Worm (Caenorhabditis elegans) whole organism, L1 larva: ENCODE results near the gene acdh-6.

Experiments
- aly-2 ChIP-seq: fragments of 150-350 bp; optimal IDR thresholded peaks from 2 replicates; lab custom pipeline; 2014; ENCODE audit warnings: missing biosample characterization, missing genetic modification characterization
- fkh-10 ChIP-seq: sonication (generic microtip); optimal IDR thresholded peaks from 2 replicates; lab custom pipeline; 2017; ENCODE audit warnings: missing biosample characterization, missing genetic modification reagents, missing genetic modification characterization
- jun-1 ChIP-seq: fragments of 150-350 bp; optimal IDR thresholded peaks from 2 replicates; lab custom pipeline; 2014; ENCODE audit warnings: missing biosample characterization, missing genetic modification reagents, missing genetic modification characterization
- lin-15B ChIP-seq: fragments of 150-350 bp; sonication (generic microtip); optimal IDR thresholded peaks from 3 replicates; lab custom pipeline; 2014; ENCODE audit warnings: missing biosample characterization, missing genetic modification characterization
- nhr-11 ChIP-seq: fragments of 150-350 bp; optimal IDR thresholded peaks from 2 replicates; lab custom pipeline; 2014; ENCODE audit warnings: missing biosample characterization, missing genetic modification characterization
- nhr-19 ChIP-seq: fragments of 200-800 bp; sonication (Bioruptor generic); conservative IDR thresholded peaks from 2 replicates; pipeline ENCODE4 v1.3.6; 2022; ENCODE audit warnings: missing genetic modification characterization, missing compliant biosample characterization
- nhr-237 ChIP-seq: fragments of 150-350 bp; optimal IDR thresholded peaks from 2 replicates; lab custom pipeline; 2014; ENCODE audit warnings: missing biosample characterization, missing genetic modification characterization
- tbx-2 ChIP-seq: sonication (generic microtip); optimal IDR thresholded peaks from 2 replicates; lab custom pipeline; 2016; ENCODE audit warnings: missing genetic modification characterization, missing compliant biosample characterization
- zag-1 ChIP-seq: fragments of 150-350 bp; optimal IDR thresholded peaks from 2 replicates; lab custom pipeline; 2014; ENCODE audit warnings: missing biosample characterization, missing genetic modification characterization
- ztf-11 ChIP-seq, 2 experiments: sonication (generic microtip); optimal IDR thresholded peaks; 2 replicates each; lab custom pipeline; 2016 to 2017; ENCODE audit warnings: missing genetic modification characterization in 2 of 2, missing biosample characterization in 1 of 2, missing compliant biosample characterization in 1 of 2

DNA sequence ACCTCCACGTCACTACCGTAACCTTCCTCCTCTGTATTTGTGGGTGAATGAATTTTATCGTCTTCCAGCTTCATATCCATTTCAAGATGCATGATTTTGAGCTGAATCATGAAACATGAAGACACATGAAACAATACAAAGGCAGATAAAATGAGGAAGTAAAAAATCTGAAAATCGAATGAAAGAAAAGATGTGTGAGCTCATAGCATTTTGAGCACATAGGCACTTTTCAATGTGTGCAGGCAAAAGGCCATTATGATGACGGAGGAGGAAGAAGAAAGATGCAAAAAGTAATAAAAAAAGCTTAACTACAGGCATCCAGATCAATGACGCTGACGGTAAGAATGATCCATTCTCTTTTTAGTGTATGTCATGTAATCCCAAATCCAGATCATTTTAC lies 36.8 kb downstream of the acdh-6 start, which contains the start of gene ztf-30:
- no peak for TF ChIP-seq nhr-11
- no peak for TF ChIP-seq ztf-11 (tag; optimal IDR thresholded peaks at IDR 0.05; lab: Kevin White, UChicago)
- no peak for TF ChIP-seq fkh-10 (GFP tag; lab: Kevin White, UChicago)
- TF ChIP-seq nhr-237 (tag; lab: Kevin White, UChicago) = no peak
- no peak for TF ChIP-seq lin-15B (tag; lab: Kevin White, UChicago)
- no peak for TF ChIP-seq aly-2 (tag; lab: Kevin White, UChicago)
- TF ChIP-seq jun-1 (tag; lab: Kevin White, UChicago) = no peak
- TF ChIP-seq zag-1 (tag; lab: Kevin White, UChicago) = no peak
- TF ChIP-seq nhr-19 (GFP tag; lab: Robert Waterston, UW) = no peak
- no peak for TF ChIP-seq tbx-2
